Worm (Caenorhabditis elegans) whole organism, L3 larva: Measurements from ENCODE around the gene sax-7.

Source experiments
- R02D3.7 ChIP-seq: fragments of 150-350 bp; optimal IDR thresholded peaks from 2 replicates; lab custom pipeline; 2014; ENCODE audit warnings: missing biosample characterization, missing genetic modification characterization
- ZK546.5 ChIP-seq: sonication (generic microtip); optimal IDR thresholded peaks from 2 replicates; lab custom pipeline; 2017; ENCODE audit warnings: missing biosample characterization, missing genetic modification characterization
- ceh-16 ChIP-seq: sonication (generic microtip); optimal IDR thresholded peaks from 2 replicates; lab custom pipeline; 2017; ENCODE audit warnings: missing biosample characterization, missing genetic modification characterization
- ceh-28 ChIP-seq: fragments of 150-350 bp; optimal IDR thresholded peaks from 2 replicates; lab custom pipeline; 2014; ENCODE audit warnings: missing biosample characterization, missing genetic modification reagents, missing genetic modification characterization
- ceh-82 ChIP-seq: fragments of 150-350 bp; optimal IDR thresholded peaks from 2 replicates; lab custom pipeline; 2014; ENCODE audit warnings: missing biosample characterization, missing genetic modification characterization
- ceh-9 ChIP-seq: sonication (generic microtip); optimal IDR thresholded peaks from 2 replicates; lab custom pipeline; 2018; ENCODE audit warnings: missing biosample characterization, missing genetic modification characterization
- daf-12 ChIP-seq: fragments of 150-350 bp; optimal IDR thresholded peaks from 2 replicates; lab custom pipeline; 2014; ENCODE audit warnings: missing biosample characterization, missing genetic modification reagents, missing genetic modification characterization
- egl-27 ChIP-seq: sonication (generic microtip); optimal IDR thresholded peaks from 4 replicates; lab custom pipeline; 2017; ENCODE audit warnings: missing biosample characterization, missing genetic modification reagents, missing genetic modification characterization
- egl-5 ChIP-seq: fragments of 150-350 bp; optimal IDR thresholded peaks from 2 replicates; lab custom pipeline; 2017; ENCODE audit warnings: missing biosample characterization, missing genetic modification reagents, missing genetic modification characterization, inconsistent platforms
- elt-2 ChIP-seq: sonication (generic microtip); optimal IDR thresholded peaks from 2 replicates; lab custom pipeline; 2016; ENCODE audit warnings: missing genetic modification reagents, mild to moderate bottlenecking, missing genetic modification characterization, missing compliant biosample characterization
- elt-3 ChIP-seq, 3 experiments: fragments of 150-350 bp in 1 of 3; sonication (generic microtip) in 2 of 3; optimal IDR thresholded peaks; 2 replicates in 2 of 3; 4 replicates in 1 of 3; lab custom pipeline; 2014 to 2017; ENCODE audit warnings: missing biosample characterization in 3 of 3, missing genetic modification characterization in 3 of 3
- fkh-10 ChIP-seq: sonication (generic microtip); optimal IDR thresholded peaks from 2 replicates; lab custom pipeline; 2017; ENCODE audit warnings: missing biosample characterization, missing genetic modification reagents, missing genetic modification characterization
- fos-1 ChIP-seq: fragments of 150-350 bp; optimal IDR thresholded peaks from 2 replicates; lab custom pipeline; 2014; ENCODE audit warnings: missing biosample characterization, missing genetic modification characterization
- hmg-11 ChIP-seq: sonication (generic microtip); optimal IDR thresholded peaks from 2 replicates; lab custom pipeline; 2016; ENCODE audit warnings: missing genetic modification characterization, missing compliant biosample characterization
- jun-1 ChIP-seq: fragments of 150-350 bp; optimal IDR thresholded peaks from 2 replicates; lab custom pipeline; 2014; ENCODE audit warnings: missing biosample characterization, missing genetic modification reagents, missing genetic modification characterization
- lin-15B ChIP-seq: fragments of 150-350 bp; optimal IDR thresholded peaks from 2 replicates; lab custom pipeline; 2014; ENCODE audit warnings: missing biosample characterization, missing genetic modification characterization
- lin-39 ChIP-seq: fragments of 150-350 bp; optimal IDR thresholded peaks from 2 replicates; lab custom pipeline; 2018; ENCODE audit warnings: missing biosample characterization, missing genetic modification reagents, missing genetic modification characterization
- lsy-12 ChIP-seq: sonication (generic microtip); optimal IDR thresholded peaks from 2 replicates; lab custom pipeline; 2016; ENCODE audit warnings: mild to moderate bottlenecking, missing genetic modification characterization, missing compliant biosample characterization
- mdl-1 ChIP-seq: fragments of 150-350 bp; optimal IDR thresholded peaks from 2 replicates; lab custom pipeline; 2014; ENCODE audit warnings: missing biosample characterization, missing genetic modification characterization
- nfya-1 ChIP-seq: sonication (generic microtip); optimal IDR thresholded peaks from 2 replicates; lab custom pipeline; 2017; ENCODE audit warnings: missing genetic modification characterization, mild to moderate bottlenecking, missing compliant biosample characterization, antibody characterized with exemption, moderate library complexity; ENCODE audit not compliant: insufficient read depth
- nhr-11 ChIP-seq: fragments of 150-350 bp; optimal IDR thresholded peaks from 2 replicates; lab custom pipeline; 2014; ENCODE audit warnings: missing biosample characterization, missing genetic modification characterization
- nhr-12 ChIP-seq: fragments of 150-350 bp; optimal IDR thresholded peaks from 2 replicates; lab custom pipeline; 2014; ENCODE audit warnings: missing biosample characterization, missing genetic modification characterization
- nhr-23 ChIP-seq: fragments of 150-350 bp; optimal IDR thresholded peaks from 2 replicates; lab custom pipeline; 2014; ENCODE audit warnings: missing biosample characterization, missing genetic modification reagents, missing genetic modification characterization
- nhr-237 ChIP-seq: fragments of 150-350 bp; optimal IDR thresholded peaks from 2 replicates; lab custom pipeline; 2014; ENCODE audit warnings: missing biosample characterization, missing genetic modification characterization
- nhr-25 ChIP-seq: sonication (generic microtip); optimal IDR thresholded peaks from 2 replicates; lab custom pipeline; 2017; ENCODE audit warnings: missing biosample characterization, missing genetic modification characterization
- nhr-43 ChIP-seq: sonication (generic microtip); optimal IDR thresholded peaks from 2 replicates; lab custom pipeline; 2016; ENCODE audit warnings: mild to moderate bottlenecking, missing genetic modification characterization, missing compliant biosample characterization; ENCODE audit not compliant: poor library complexity, severe bottlenecking
- nhr-67 ChIP-seq: fragments of 150-350 bp; optimal IDR thresholded peaks from 2 replicates; lab custom pipeline; 2014; ENCODE audit warnings: missing biosample characterization, missing genetic modification characterization
- nhr-77 ChIP-seq: fragments of 150-350 bp; optimal IDR thresholded peaks from 2 replicates; lab custom pipeline; 2014; ENCODE audit warnings: missing biosample characterization, missing genetic modification characterization
- pha-4 ChIP-seq: fragments of 150-350 bp; optimal IDR thresholded peaks from 2 replicates; lab custom pipeline; 2014; ENCODE audit warnings: missing biosample characterization, missing genetic modification reagents, missing genetic modification characterization
- sea-2 ChIP-seq: fragments of 150-350 bp; sonication (generic microtip); optimal IDR thresholded peaks from 4 replicates; lab custom pipeline; 2014; ENCODE audit warnings: missing biosample characterization, missing genetic modification reagents, missing genetic modification characterization
- snpc-4 ChIP-seq: fragments of 150-350 bp; optimal IDR thresholded peaks from 2 replicates; lab custom pipeline; 2014; ENCODE audit warnings: missing biosample characterization, missing genetic modification characterization
- tbx-2 ChIP-seq: sonication (generic microtip); optimal IDR thresholded peaks from 2 replicates; lab custom pipeline; 2016; ENCODE audit warnings: mild to moderate bottlenecking, missing genetic modification characterization, missing compliant biosample characterization
- unc-39 ChIP-seq: sonication (generic microtip); optimal IDR thresholded peaks from 4 replicates; lab custom pipeline; 2017; ENCODE audit warnings: missing biosample characterization, missing genetic modification characterization
- unc-62 ChIP-seq: fragments of 150-350 bp; sonication (generic microtip); optimal IDR thresholded peaks from 4 replicates; lab custom pipeline; 2014; ENCODE audit warnings: missing biosample characterization, missing genetic modification reagents, missing genetic modification characterization
- zag-1 ChIP-seq: fragments of 150-350 bp; optimal IDR thresholded peaks from 2 replicates; lab custom pipeline; 2014; ENCODE audit warnings: missing biosample characterization, missing genetic modification characterization
- ztf-11 ChIP-seq: fragments of 150-350 bp; optimal IDR thresholded peaks from 2 replicates; lab custom pipeline; 2014; ENCODE audit warnings: missing biosample characterization, missing genetic modification characterization
- ztf-4 ChIP-seq: fragments of 150-350 bp; optimal IDR thresholded peaks from 2 replicates; lab custom pipeline; 2014; ENCODE audit warnings: missing biosample characterization, missing genetic modification characterization

The sax-7 gene

DNA sequence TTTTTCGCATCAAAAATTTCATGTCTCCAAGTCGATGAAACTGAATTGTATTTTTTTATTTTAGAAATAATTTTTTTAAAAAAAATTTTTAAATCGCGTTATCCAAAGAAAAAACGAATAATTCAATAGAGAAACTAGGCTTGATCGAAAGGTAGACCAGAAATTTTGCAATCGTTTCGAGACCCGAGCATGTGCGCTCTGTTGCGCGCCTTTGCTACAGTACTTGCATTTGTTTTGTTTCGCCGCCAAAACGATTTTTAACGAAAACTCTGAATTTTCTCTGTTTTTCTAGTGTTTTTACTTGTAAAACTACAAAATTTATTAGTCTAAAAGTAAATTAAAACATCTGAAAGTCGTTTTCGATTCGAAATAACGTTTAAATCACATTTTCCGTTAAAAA lies 1.2 kb upstream of the sax-7 start:
- TF ChIP-seq lsy-12 (tag; lab: Kevin White, UChicago) (no peak), ceh-28 (tag; lab: Kevin White, UChicago) (no peak), pha-4 (tag; lab: Kevin White, UChicago) (no peak), egl-27 (no peak), lin-15B (tag; lab: Kevin White, UChicago) (no peak), snpc-4 (tag; lab: Kevin White, UChicago) (no peak), nfya-1 (tag; lab: Kevin White, UChicago) (no peak), fkh-10 (GFP tag; lab: Kevin White, UChicago) (no peak), elt-3 (tag; optimal IDR thresholded peaks at IDR 0.05; lab: Kevin White, UChicago) (no peak), ceh-82 (tag; lab: Kevin White, UChicago) (no peak), ztf-11 (no peak), nhr-67 (tag; lab: Kevin White, UChicago) (no peak), zag-1 (tag; lab: Kevin White, UChicago) (no peak), ceh-9 (tag; lab: Kevin White, UChicago) (no peak), nhr-43 (tag; lab: Kevin White, UChicago) (no peak), egl-5 (tag; lab: Kevin White, UChicago) (no peak)

DNA sequence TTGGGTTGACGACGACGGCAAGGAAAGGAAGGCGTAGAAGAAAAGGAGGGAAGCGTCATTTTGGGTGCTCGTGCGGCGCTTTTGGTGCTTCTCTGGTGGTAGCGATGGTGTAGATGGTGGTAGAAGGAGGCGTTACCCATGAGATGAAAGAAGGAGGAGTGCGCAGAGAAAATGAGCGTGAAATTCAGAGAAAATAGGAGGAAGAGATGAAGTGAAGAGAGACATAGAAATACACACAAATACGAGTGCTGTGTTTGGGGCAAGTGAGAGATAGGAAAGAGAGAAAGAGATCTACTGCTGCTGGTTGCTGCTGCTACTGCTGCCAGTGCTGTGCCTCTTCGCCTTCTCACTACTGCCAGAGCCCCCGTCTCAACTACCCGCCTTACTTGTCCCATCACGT lies 4.1 kb downstream of the sax-7 start:
- TF ChIP-seq ceh-82 (tag; lab: Kevin White, UChicago) (no peak), hmg-11 (tag; lab: Kevin White, UChicago) (peak; percentile 80), lin-15B (tag; lab: Kevin White, UChicago) (peak; percentile 51), R02D3.7 (no peak), fkh-10 (GFP tag; lab: Kevin White, UChicago) (no peak), lin-39 (tag; lab: Kevin White, UChicago) (peak; percentile 51), mdl-1 (tag; lab: Kevin White, UChicago) (no peak), nfya-1 (tag; lab: Kevin White, UChicago) (peak; percentile 70)

DNA sequence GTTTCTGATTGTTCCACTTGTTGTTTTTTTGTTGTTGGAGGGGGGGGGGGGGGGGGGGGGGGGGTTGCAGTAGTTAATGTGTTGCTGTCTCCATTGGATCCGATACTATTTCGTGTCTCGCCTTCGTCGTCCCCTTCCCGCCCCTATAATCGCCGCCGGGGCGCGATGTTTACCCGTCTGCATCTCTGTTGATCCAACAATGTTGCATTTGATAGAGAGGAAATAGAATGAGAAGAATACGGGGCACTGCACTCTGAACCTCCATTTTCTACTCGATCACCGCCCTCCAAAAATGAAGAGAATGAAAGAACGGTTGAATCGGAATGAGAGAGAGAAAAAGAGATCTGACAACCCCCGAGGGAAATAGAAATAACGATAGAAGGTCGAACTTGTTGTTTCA lies 5.3 kb downstream of the sax-7 start:
- no peak for TF ChIP-seq nhr-77 (tag; lab: Kevin White, UChicago)
- no peak for TF ChIP-seq nhr-237 (tag; lab: Kevin White, UChicago)
- TF ChIP-seq pha-4 (tag; lab: Kevin White, UChicago) = peak; percentile 10
- peak; percentile 22 for TF ChIP-seq nfya-1 (tag; lab: Kevin White, UChicago)
- TF ChIP-seq R02D3.7 = no peak
- TF ChIP-seq elt-2 (tag; lab: Kevin White, UChicago) = no peak
- peak; percentile 64 for TF ChIP-seq nhr-23 (tag; lab: Kevin White, UChicago)
- no peak for TF ChIP-seq ztf-4 (tag; lab: Kevin White, UChicago)
- TF ChIP-seq snpc-4 (tag; lab: Kevin White, UChicago) = no peak
- TF ChIP-seq nhr-12 (tag; lab: Kevin White, UChicago) = no peak
- no peak for TF ChIP-seq unc-62 (GFP tag; lab: Kevin White, UChicago)
- TF ChIP-seq unc-39 (tag; lab: Kevin White, UChicago) = no peak
- TF ChIP-seq ZK546.5 (tag; lab: Kevin White, UChicago) = no peak
- TF ChIP-seq zag-1 (tag; lab: Kevin White, UChicago) = no peak
- TF ChIP-seq ceh-9 (tag; lab: Kevin White, UChicago) = no peak
- TF ChIP-seq mdl-1 (tag; lab: Kevin White, UChicago) = no peak
- no peak for TF ChIP-seq tbx-2 (tag; lab: Kevin White, UChicago)
- no peak for TF ChIP-seq ceh-82 (tag; lab: Kevin White, UChicago)
- TF ChIP-seq lin-39 (tag; lab: Kevin White, UChicago) = peak; percentile 27
- peak; percentile 59 for TF ChIP-seq nhr-25 (tag; lab: Kevin White, UChicago)
- no peak for TF ChIP-seq sea-2 (GFP tag; lab: Kevin White, UChicago)
- peak; percentile 24 for TF ChIP-seq nhr-43 (tag; lab: Kevin White, UChicago)
- no peak for TF ChIP-seq egl-5 (tag; lab: Kevin White, UChicago)
- no peak for TF ChIP-seq egl-27

DNA sequence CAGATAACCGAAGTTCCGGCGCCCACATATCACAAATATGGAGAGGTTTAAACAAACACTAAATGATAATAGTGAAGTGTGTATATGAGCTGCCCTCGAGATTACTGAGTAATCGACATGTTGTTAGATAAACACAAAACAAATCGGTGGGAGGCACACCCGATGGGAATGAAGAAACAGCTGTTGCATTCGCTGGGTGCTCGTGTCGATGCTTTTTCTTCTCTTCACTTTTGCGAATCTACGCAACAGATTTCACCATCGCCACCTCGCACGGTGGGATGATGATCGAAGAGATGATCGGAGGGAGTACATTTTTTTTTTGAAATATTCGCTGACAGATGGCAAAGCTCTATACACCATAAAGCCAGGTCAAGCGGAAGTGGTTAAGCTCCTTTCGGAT lies 5.8 kb downstream of the sax-7 start:
- no peak for TF ChIP-seq unc-62 (GFP tag; lab: Kevin White, UChicago)
- no peak for TF ChIP-seq unc-39 (tag; lab: Kevin White, UChicago)
- no peak for TF ChIP-seq daf-12 (tag; lab: Kevin White, UChicago)
- no peak for TF ChIP-seq nhr-67 (tag; lab: Kevin White, UChicago)
- no peak for TF ChIP-seq jun-1
- TF ChIP-seq fos-1 (tag; lab: Kevin White, UChicago) = no peak
- no peak for TF ChIP-seq ceh-16 (tag; lab: Kevin White, UChicago)
- TF ChIP-seq nhr-43 (tag; lab: Kevin White, UChicago) = no peak
- TF ChIP-seq lsy-12 (tag; lab: Kevin White, UChicago) = no peak
- no peak for TF ChIP-seq nhr-11
